Worm (Caenorhabditis elegans) whole organism, early embryonic: ENCODE data around the gene F13E9.5.

Source experiments
- B0310.2 ChIP-seq: sonication (generic microtip); optimal IDR thresholded peaks from 2 replicates; lab custom pipeline; 2016; ENCODE audit warnings: mild to moderate bottlenecking, missing genetic modification characterization, missing compliant biosample characterization
- F13C5.2 ChIP-seq: sonication (generic microtip); optimal IDR thresholded peaks from 2 replicates; lab custom pipeline; 2017; ENCODE audit warnings: mild to moderate bottlenecking, missing genetic modification characterization, inconsistent platforms, missing compliant biosample characterization
- aly-1 ChIP-seq: sonication (generic microtip); optimal IDR thresholded peaks from 2 replicates; lab custom pipeline; 2016; ENCODE audit warnings: missing genetic modification characterization, missing compliant biosample characterization
- ama-1 ChIP-seq: fragments of 150-350 bp; optimal IDR thresholded peaks from 2 replicates; lab custom pipeline; 2014
- ceh-13 ChIP-seq: fragments of 200-800 bp; sonication (Bioruptor generic); optimal IDR thresholded peaks from 2 replicates; lab custom pipeline; 2018; ENCODE audit warnings: mild to moderate bottlenecking, missing genetic modification characterization, missing compliant biosample characterization
- ceh-36 ChIP-seq: sonication (generic microtip); optimal IDR thresholded peaks from 2 replicates; lab custom pipeline; 2016; ENCODE audit warnings: missing genetic modification characterization, inconsistent platforms, missing compliant biosample characterization
- ets-7 ChIP-seq: sonication (generic microtip); optimal IDR thresholded peaks from 2 replicates; lab custom pipeline; 2016; ENCODE audit warnings: missing genotype, missing genetic modification characterization, missing compliant biosample characterization
- flt-1 ChIP-seq: fragments of 200-800 bp; sonication (Bioruptor generic); IDR thresholded peaks from 2 replicates; pipeline ENCODE4 v1.3.6; 2022; ENCODE audit warnings: missing genetic modification characterization, missing compliant biosample characterization
- hmbx-1 ChIP-seq: sonication (generic microtip); optimal IDR thresholded peaks from 2 replicates; lab custom pipeline; 2016; ENCODE audit warnings: mild to moderate bottlenecking, missing genetic modification characterization, missing compliant biosample characterization
- hmg-4 ChIP-seq: fragments of 200-800 bp; sonication (Bioruptor generic); optimal IDR thresholded peaks from 2 replicates; lab custom pipeline; 2018; ENCODE audit warnings: mild to moderate bottlenecking, missing genetic modification characterization, missing compliant biosample characterization
- hnd-1 ChIP-seq: sonication (generic microtip); optimal IDR thresholded peaks from 2 replicates; lab custom pipeline; 2016; ENCODE audit warnings: missing genetic modification characterization, missing compliant biosample characterization
- pes-1 ChIP-seq: fragments of 200-800 bp; sonication (Bioruptor generic); IDR thresholded peaks from 2 replicates; pipeline ENCODE4 v1.3.6; 2022; ENCODE audit warnings: missing genetic modification reagents, missing genetic modification characterization, missing compliant biosample characterization
- scrt-1 ChIP-seq: fragments of 200-800 bp; sonication (Bioruptor generic); IDR thresholded peaks from 2 replicates; pipeline ENCODE4 v1.3.6; 2022; ENCODE audit warnings: missing genetic modification characterization, missing compliant biosample characterization
- sea-1 ChIP-seq: fragments of 200-800 bp; sonication (Bioruptor generic); conservative IDR thresholded peaks from 2 replicates; pipeline ENCODE4 v1.3.6; 2022; ENCODE audit warnings: missing genetic modification characterization, missing compliant biosample characterization
- tbx-11 ChIP-seq: fragments of 200-800 bp; sonication (Bioruptor generic); IDR thresholded peaks from 2 replicates; pipeline ENCODE4 v1.3.6; 2022; ENCODE audit warnings: missing genetic modification characterization, missing compliant biosample characterization
- tbx-37 ChIP-seq: fragments of 200-800 bp; sonication (Bioruptor generic); conservative IDR thresholded peaks from 2 replicates; pipeline ENCODE4 v1.3.6; 2022; ENCODE audit warnings: missing genetic modification reagents, missing genetic modification characterization, missing compliant biosample characterization
- tra-4 ChIP-seq: sonication (generic microtip); optimal IDR thresholded peaks from 2 replicates; lab custom pipeline; 2017; ENCODE audit warnings: missing genetic modification characterization, missing compliant biosample characterization

F13E9.5 gene

ce11 chrIV:10879542-10879941, 4.6 kb downstream of the F13E9.5 start, which contains the start of gene sdz-13:
Gene sdz-13, minus strand, starts transcription at chrIV:10879642.
- TF ChIP-seq sea-1 (GFP tag; lab: Robert Waterston, UW) (no peak), tra-4 (tag; lab: Kevin White, UChicago) (no peak), hnd-1 (no peak), ceh-13 (GFP tag; lab: Kevin White, UChicago) (no peak), tbx-37 (GFP tag; lab: Robert Waterston, UW) (no peak), ama-1 (no peak), F13C5.2 (tag; lab: Kevin White, UChicago) (no peak), hmg-4 (GFP tag; lab: Kevin White, UChicago) (no peak), pes-1 (no peak), tbx-11 (GFP tag; lab: Robert Waterston, UW) (no peak), aly-1 (no peak), ceh-36 (tag; lab: Kevin White, UChicago) (no peak), hmbx-1 (tag; lab: Kevin White, UChicago) (no peak), scrt-1 (GFP tag; lab: Robert Waterston, UW) (no peak), ets-7 (tag; lab: Kevin White, UChicago) (no peak)

DNA sequence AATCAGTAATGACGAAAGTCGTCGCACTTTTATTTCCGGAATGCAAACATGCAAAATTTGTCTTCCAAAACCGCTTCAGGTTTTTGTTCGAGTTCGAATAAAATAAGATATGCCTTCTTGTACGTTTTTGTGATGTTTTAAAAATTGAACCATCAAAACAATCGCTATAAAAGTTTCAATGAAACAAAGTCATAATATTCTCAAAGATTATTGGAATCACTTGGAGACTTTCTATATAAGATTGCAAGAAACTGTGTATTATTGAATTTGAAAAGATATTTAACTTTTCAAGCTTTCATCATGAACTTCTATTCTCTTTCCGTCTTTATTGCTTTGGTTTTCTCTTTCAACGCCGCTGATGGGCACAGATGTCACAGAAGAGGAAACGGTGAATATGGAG, 7.3 kb downstream of the F13E9.5 start, which contains the start of gene fipr-14:
TSS of gene fipr-14 (plus strand) at position 301 of the 400 bp plus-strand sequence.
- no peak for TF ChIP-seq scrt-1 (GFP tag; lab: Robert Waterston, UW)
- no peak for TF ChIP-seq ceh-13 (GFP tag; lab: Kevin White, UChicago)
- no peak for TF ChIP-seq pes-1
- no peak for TF ChIP-seq aly-1
- no peak for TF ChIP-seq B0310.2
- no peak for TF ChIP-seq flt-1 (GFP tag; lab: Robert Waterston, UW)
- TF ChIP-seq ama-1, result no peak
- TF ChIP-seq ceh-36 (tag; lab: Kevin White, UChicago), result no peak
- no peak for TF ChIP-seq ets-7 (tag; lab: Kevin White, UChicago)
- TF ChIP-seq tra-4 (tag; lab: Kevin White, UChicago), result no peak
- no peak for TF ChIP-seq F13C5.2 (tag; lab: Kevin White, UChicago)
- no peak for TF ChIP-seq sea-1 (GFP tag; lab: Robert Waterston, UW)
- TF ChIP-seq tbx-37 (GFP tag; lab: Robert Waterston, UW), result no peak
- TF ChIP-seq tbx-11 (GFP tag; lab: Robert Waterston, UW), result no peak
- TF ChIP-seq hnd-1, result no peak

ce11 chrIV:10874527-10874926, 9.6 kb downstream of the F13E9.5 start, which contains the start of gene F13E9.12:
Gene F13E9.12, minus strand, starts transcription at chrIV:10874627.
- TF ChIP-seq hnd-1 (no peak), pes-1 (no peak), hmbx-1 (tag; lab: Kevin White, UChicago) (no peak), ceh-36 (tag; lab: Kevin White, UChicago) (no peak), scrt-1 (GFP tag; lab: Robert Waterston, UW) (no peak), tbx-11 (GFP tag; lab: Robert Waterston, UW) (no peak), sea-1 (GFP tag; lab: Robert Waterston, UW) (no peak), B0310.2 (no peak), ceh-13 (GFP tag; lab: Kevin White, UChicago) (no peak), tbx-37 (GFP tag; lab: Robert Waterston, UW) (no peak), F13C5.2 (tag; lab: Kevin White, UChicago) (no peak), aly-1 (no peak), hmg-4 (GFP tag; lab: Kevin White, UChicago) (no peak), ama-1 (no peak)

DNA sequence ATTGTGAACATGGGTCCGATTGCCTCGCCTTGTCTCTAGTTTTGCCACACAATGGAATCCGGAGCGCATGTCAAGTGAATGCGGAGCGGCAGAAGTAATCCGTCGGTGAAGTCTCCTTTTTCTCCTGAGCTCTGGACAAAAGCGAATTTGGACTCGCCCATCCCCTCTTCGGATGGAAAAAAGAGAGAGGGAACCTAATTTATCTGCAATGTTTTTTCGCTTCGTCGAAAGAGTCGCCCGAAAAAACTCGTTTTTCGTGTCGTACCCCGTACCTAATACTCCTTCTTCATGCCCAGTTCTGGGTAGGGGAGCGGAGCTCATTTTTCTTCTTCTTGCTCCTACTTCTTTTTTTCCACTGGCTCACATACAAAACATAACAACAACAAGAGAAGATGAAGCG, 14.0 kb downstream of the F13E9.5 start:
- TF ChIP-seq ets-7 (tag; lab: Kevin White, UChicago), result no peak
- no peak for TF ChIP-seq tbx-37 (GFP tag; lab: Robert Waterston, UW)
- no peak for TF ChIP-seq pes-1
- no peak for TF ChIP-seq ama-1
- TF ChIP-seq scrt-1 (GFP tag; lab: Robert Waterston, UW), result no peak
- TF ChIP-seq hnd-1, result no peak
- no peak for TF ChIP-seq tbx-11 (GFP tag; lab: Robert Waterston, UW)
- no peak for TF ChIP-seq ceh-13 (GFP tag; lab: Kevin White, UChicago)
- no peak for TF ChIP-seq F13C5.2 (tag; lab: Kevin White, UChicago)
- no peak for TF ChIP-seq sea-1 (GFP tag; lab: Robert Waterston, UW)
- no peak for TF ChIP-seq aly-1
- no peak for TF ChIP-seq hmg-4 (GFP tag; lab: Kevin White, UChicago)
- no peak for TF ChIP-seq B0310.2
- no peak for TF ChIP-seq tra-4 (tag; lab: Kevin White, UChicago)

DNA sequence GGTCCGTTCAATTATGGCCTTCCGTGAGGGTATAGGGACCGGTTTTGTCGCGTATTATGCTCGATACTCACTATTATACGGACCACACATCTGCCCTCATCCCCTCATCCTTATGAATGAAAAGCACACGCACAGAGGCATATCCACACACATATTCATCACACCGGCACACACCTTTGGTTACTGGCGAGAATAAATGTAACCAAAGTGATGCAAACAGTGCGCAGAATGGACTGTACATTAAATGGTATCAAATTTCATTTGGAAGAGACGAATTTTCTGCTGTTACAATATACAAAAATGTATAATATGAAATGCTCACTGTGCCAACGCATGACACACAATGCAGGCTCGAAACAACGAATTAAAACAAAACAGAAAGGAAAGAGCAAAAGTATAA, 14.5 kb downstream of the F13E9.5 start:
- TF ChIP-seq hnd-1 (no peak), tbx-37 (GFP tag; lab: Robert Waterston, UW) (no peak), sea-1 (GFP tag; lab: Robert Waterston, UW) (no peak), flt-1 (GFP tag; lab: Robert Waterston, UW) (0 out of 2 replicates have a peak, but pooled peaks have one; percentile 43), tra-4 (tag; lab: Kevin White, UChicago) (no peak), ets-7 (tag; lab: Kevin White, UChicago) (no peak), hmg-4 (GFP tag; lab: Kevin White, UChicago) (peak; percentile 21)

DNA sequence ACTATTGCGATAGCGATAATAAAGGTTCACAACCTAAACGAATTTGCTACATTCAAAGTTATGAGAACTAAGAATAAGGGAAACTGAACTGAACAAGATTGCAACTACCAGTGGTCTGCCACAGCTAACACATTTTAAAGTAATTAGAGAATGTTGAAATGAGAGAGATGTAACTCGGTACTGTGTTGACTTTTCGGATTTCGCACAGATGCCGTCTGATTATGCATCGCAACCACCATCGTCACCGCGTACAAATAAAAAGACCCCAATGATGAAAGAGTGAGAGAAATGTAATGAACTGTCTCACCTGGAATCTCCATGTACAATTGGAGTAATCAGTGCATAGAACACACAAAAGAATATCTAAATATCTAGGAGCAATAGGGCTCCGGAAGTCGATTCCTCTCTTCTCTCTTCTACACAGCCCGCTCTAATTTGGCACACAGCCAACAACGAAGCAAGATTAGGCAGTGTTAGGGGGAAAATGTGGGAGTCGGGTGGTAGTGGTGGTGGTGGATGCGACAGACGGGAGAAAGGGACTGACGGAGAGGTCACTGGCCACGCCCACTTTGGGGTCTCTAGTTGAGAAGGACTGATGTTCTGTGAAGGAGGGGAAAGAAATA, 15.4 kb downstream of the F13E9.5 start, which contains the start of gene F13E9.11:
TSS of gene F13E9.11 (minus strand) at position 507 of the 623 bp plus-strand sequence.
- TF ChIP-seq hmg-4 (GFP tag; lab: Kevin White, UChicago) (peak; percentile 10), ama-1 (no peak), B0310.2 (no peak), ceh-13 (GFP tag; lab: Kevin White, UChicago) (no peak), sea-1 (GFP tag; lab: Robert Waterston, UW) (no peak), hmbx-1 (tag; lab: Kevin White, UChicago) (no peak), tbx-11 (GFP tag; lab: Robert Waterston, UW) (0 out of 2 replicates have a peak, but pooled peaks have one; percentile 48), ets-7 (tag; lab: Kevin White, UChicago) (peak; percentile 51)
